Fruit fly (Drosophila melanogaster): ENCODE data around the gene Mur89F.

Mur89F gene

DNA sequence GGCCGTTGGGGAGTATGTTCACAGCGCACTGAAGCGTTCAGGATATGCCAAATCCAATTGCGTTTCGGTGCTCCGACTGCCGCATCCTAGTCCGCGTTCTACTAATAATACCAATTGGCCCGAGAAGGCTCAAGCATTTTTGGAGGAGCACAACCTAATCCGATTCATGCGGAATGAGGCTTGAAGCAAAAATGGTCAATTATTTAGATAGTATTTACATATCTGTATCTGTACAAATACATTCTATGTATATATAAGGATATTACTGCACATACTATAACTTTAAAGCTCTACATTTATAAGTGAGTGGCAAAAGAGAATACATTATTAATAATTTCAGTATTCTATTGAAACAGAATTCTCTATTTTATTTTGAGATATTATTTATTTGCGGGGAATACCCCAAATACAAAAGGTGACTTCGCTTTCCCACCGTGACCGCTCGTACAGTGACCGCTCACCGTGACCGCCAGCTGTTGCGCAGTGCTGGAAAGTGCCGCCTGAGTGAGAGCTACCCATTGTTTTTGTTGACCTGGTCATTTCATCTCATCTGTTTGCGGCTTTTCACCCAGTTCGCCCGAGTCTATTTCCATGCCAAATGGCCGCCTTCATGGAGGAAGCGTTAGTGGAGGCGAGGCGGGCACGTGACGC, 50.4 kb downstream of the Mur89F start, which contains the start of gene CG5292 (continued):
- TF ChIP-seq oc (tag; optimal IDR thresholded peaks at IDR 0.05) (no peak), CG6813 (GFP tag; optimal IDR thresholded peaks at IDR 0.05) (no peak), exex (tag; optimal IDR thresholded peaks at IDR 0.05) (no peak), D (optimal IDR thresholded peaks at IDR 0.05) (no peak), D (GFP tag; optimal IDR thresholded peaks at IDR 0.05) (peak; percentile 39), Dek (tag; optimal IDR thresholded peaks at IDR 0.05) (peak; percentile 57), fd3F (GFP tag; optimal IDR thresholded peaks at IDR 0.05) (peak; percentile 15), CG3995 (GFP tag; optimal IDR thresholded peaks at IDR 0.05) (peak; percentile 99), bowl (GFP tag; IDR thresholded peaks at IDR 0.05) (no peak), CG14860 (GFP tag; IDR thresholded peaks at IDR 0.05; ENCODE audit: partially characterized antibody) (peak; percentile 51; the same call in 2 of the 3 replicates), CG3847 (GFP tag; IDR thresholded peaks at IDR 0.05) (peak; percentile 82), CG7556 (GFP tag; optimal IDR thresholded peaks at IDR 0.05) (peak; percentile 36), Side (GFP tag; optimal IDR thresholded peaks at IDR 0.05) (peak; percentile 50), Dad (GFP tag; optimal IDR thresholded peaks at IDR 0.05) (peak; percentile 19), amos (GFP tag; IDR thresholded peaks at IDR 0.05; ENCODE audit: partially characterized antibody) (peak; percentile 61; the same call in 1 of the 2 replicates), ara (GFP tag; IDR thresholded peaks at IDR 0.05) (peak; percentile 47; the same call in 1 of the 2 replicates), salm (tag; optimal IDR thresholded peaks at IDR 0.05) (no peak), abd-A (tag; optimal IDR thresholded peaks at IDR 0.05) (no peak), ewg (GFP tag; optimal IDR thresholded peaks at IDR 0.05) (peak; percentile 16), chm (GFP tag; IDR thresholded peaks at IDR 0.05) (0 out of 2 replicates have a peak, but pooled peaks have one; percentile 8), CG6683 (GFP tag; optimal IDR thresholded peaks at IDR 0.05) (no peak), CG9817 (tag; optimal IDR thresholded peaks at IDR 0.05) (peak; percentile 45), jumu (GFP tag; optimal IDR thresholded peaks at IDR 0.05) (no peak), Hr51 (GFP tag; optimal IDR thresholded peaks at IDR 0.05) (peak; percentile 44 to 59), CG16863 (GFP tag; optimal IDR thresholded peaks at IDR 0.05) (no peak), CG11695 (GFP tag; IDR thresholded peaks at IDR 0.05) (0 out of 3 replicates have a peak, but pooled peaks have one; percentile 33), Ets97D (GFP tag; optimal IDR thresholded peaks at IDR 0.05) (peak; percentile 49), CG15011 (GFP tag; optimal IDR thresholded peaks at IDR 0.05) (no peak), bsh (GFP tag; optimal IDR thresholded peaks at IDR 0.05) (no peak), slbo (GFP tag; IDR thresholded peaks at IDR 0.05) (peak; percentile 75), CG10979 (tag; optimal IDR thresholded peaks at IDR 0.05) (no peak), Sox102F (GFP tag; optimal IDR thresholded peaks at IDR 0.05) (no peak), CG10321 (GFP tag; IDR thresholded peaks at IDR 0.05) (no peak), prd (optimal IDR thresholded peaks at IDR 0.05) (no peak), prd (GFP tag; IDR thresholded peaks at IDR 0.05) (peak; percentile 68), CG34224 (GFP tag; IDR thresholded peaks at IDR 0.05; ENCODE audit: partially characterized antibody) (peak; percentile 65), slp2 (GFP tag; optimal IDR thresholded peaks at IDR 0.05) (no peak), CG17186 (GFP tag; optimal IDR thresholded peaks at IDR 0.05) (peak; percentile 13), CG2712 (tag; optimal IDR thresholded peaks at IDR 0.05) (peak; percentile 75), bbx (GFP tag; IDR thresholded peaks at IDR 0.05; ENCODE audit: partially characterized antibody) (peak; percentile 62), gt (GFP tag; IDR thresholded peaks at IDR 0.05) (no peak), ssp (GFP tag; IDR thresholded peaks at IDR 0.05) (0 out of 2 replicates have a peak, but pooled peaks have one; percentile 22), CG6272 (GFP tag; IDR thresholded peaks at IDR 0.05) (no peak), CG32767 (GFP tag; IDR thresholded peaks at IDR 0.05) (0 out of 2 replicates have a peak, but pooled peaks have one; percentile 19), inv (GFP tag; IDR thresholded peaks at IDR 0.05; ENCODE audit: partially characterized antibody) (peak; percentile 19; the same call in 1 of the 2 replicates), Doc3 (GFP tag; IDR thresholded peaks at IDR 0.05; ENCODE audit: partially characterized antibody) (peak; percentile 39; the same call in 1 of the 3 replicates), repo (GFP tag; optimal IDR thresholded peaks at IDR 0.05) (peak; percentile 0), ems (GFP tag; optimal IDR thresholded peaks at IDR 0.05) (peak; percentile 54), CG16779 (GFP tag; IDR thresholded peaks at IDR 0.05) (no peak)
